Fruit fly (Drosophila melanogaster) whole organism, adult: ENCODE data around the gene bol.

ENCODE experiments used
- CG11617 ChIP-seq: fragments of 200-800 bp; sonication (Bioruptor generic); optimal IDR thresholded peaks from 2 replicates; lab custom pipeline; 2017; ENCODE audit warnings: mild to moderate bottlenecking, missing biosample characterization, missing genetic modification reagents, missing genetic modification characterization
- CG1620 ChIP-seq: fragments of 200-800 bp; sonication (Bioruptor generic); optimal IDR thresholded peaks from 2 replicates; lab custom pipeline; 2016; ENCODE audit warnings: missing biosample characterization, missing genetic modification characterization
- Clk ChIP-seq: fragments of 200-800 bp; sonication (Bioruptor generic); optimal IDR thresholded peaks from 2 replicates; lab custom pipeline; 2017; ENCODE audit warnings: missing biosample characterization, missing genetic modification characterization
- Crg-1 ChIP-seq: fragments of 200-800 bp; sonication (Bioruptor generic); optimal IDR thresholded peaks from 2 replicates; lab custom pipeline; 2016; ENCODE audit warnings: missing biosample characterization, missing genetic modification characterization

- TF ChIP-seq CG1620 (GFP tag; lab: Kevin White, UChicago): no peak
- no peak for TF ChIP-seq Crg-1 (GFP tag; lab: Kevin White, UChicago)
- no peak for TF ChIP-seq CG11617 (GFP tag; lab: Kevin White, UChicago)
- TF ChIP-seq Clk (GFP tag; lab: Kevin White, UChicago): no peak
Observed at dm6 chr3L:9134349-9134748, at the start of gene bol, which contains the start of gene Dhpr.
